Fruit fly (Drosophila melanogaster): ENCODE measurements around the gene Hmu.

Gene Hmu

dm6 chr3R:27263434-27264215 is 24.9 kb upstream of the Hmu start, which contains the start of gene woc (continued):
- TF ChIP-seq CG18011 (GFP tag; optimal IDR thresholded peaks at IDR 0.05), result peak; percentile 37
- TF ChIP-seq CG12236 (GFP tag; optimal IDR thresholded peaks at IDR 0.05), result peak; percentile 1
- peak; percentile 96 for TF ChIP-seq chinmo (GFP tag; IDR thresholded peaks at IDR 0.05; ENCODE audit: partially characterized antibody)
- TF ChIP-seq dmrt11E (tag; optimal IDR thresholded peaks at IDR 0.05), result no peak
- TF ChIP-seq CG11560 (tag; IDR thresholded peaks at IDR 0.05), result no peak
- TF ChIP-seq CG6765 (GFP tag; optimal IDR thresholded peaks at IDR 0.05), result peak; percentile 37
- peak; percentile 71 for TF ChIP-seq CG16813 (GFP tag; IDR thresholded peaks at IDR 0.05; ENCODE audit: partially characterized antibody)
- TF ChIP-seq sens (GFP tag), result peak; percentile 94
- peak; percentile 37 for TF ChIP-seq tin (GFP tag; optimal IDR thresholded peaks at IDR 0.05)
- peak; percentile 97 for TF ChIP-seq phol (tag; optimal IDR thresholded peaks at IDR 0.05)
- TF ChIP-seq CG8359 (GFP tag; optimal IDR thresholded peaks at IDR 0.05; ENCODE audit: borderline replicate concordance), result no peak
- no peak for TF ChIP-seq ac (GFP tag; optimal IDR thresholded peaks at IDR 0.05)
- no peak for TF ChIP-seq salm (tag; optimal IDR thresholded peaks at IDR 0.05)
- peak; percentile 56 for TF ChIP-seq mam (GFP tag; optimal IDR thresholded peaks at IDR 0.05)
- peak; percentile 37 for TF ChIP-seq NK7.1 (GFP tag; optimal IDR thresholded peaks at IDR 0.05)
- TF ChIP-seq CG9609 (GFP tag; optimal IDR thresholded peaks at IDR 0.05), result peak; percentile 43
- TF ChIP-seq Bteb2 (GFP tag; optimal IDR thresholded peaks at IDR 0.05), result peak; percentile 49
- peak; percentile 46 for TF ChIP-seq Bdp1 (GFP tag; optimal IDR thresholded peaks at IDR 0.05)
- peak; percentile 34; the same call in 1 of the 2 replicates for TF ChIP-seq esg (GFP tag; conservative IDR thresholded peaks at IDR 0.05)
- TF ChIP-seq Mes4 (GFP tag; optimal IDR thresholded peaks at IDR 0.05), result no peak
- peak; percentile 13 for TF ChIP-seq ttk (GFP tag; IDR thresholded peaks at IDR 0.05)
- TF ChIP-seq CG12104 (GFP tag; optimal IDR thresholded peaks at IDR 0.05), result peak; percentile 43
- TF ChIP-seq ci (GFP tag; IDR thresholded peaks at IDR 0.05), result peak; percentile 69; the same call in 2 of the 3 replicates
- TF ChIP-seq HLH3B (GFP tag; IDR thresholded peaks at IDR 0.05), result peak; percentile 52; the same call in 1 of the 2 replicates
- TF ChIP-seq CG3281 (GFP tag; optimal IDR thresholded peaks at IDR 0.05), result peak; percentile 46
- peak; percentile 43; the same call in 1 of the 2 replicates for TF ChIP-seq ssp (GFP tag; IDR thresholded peaks at IDR 0.05)
- TF ChIP-seq bcd (GFP tag; optimal IDR thresholded peaks at IDR 0.05), result peak; percentile 54
- no peak for TF ChIP-seq CG1529 (GFP tag; optimal IDR thresholded peaks at IDR 0.05)
- peak; percentile 30 for TF ChIP-seq CG10979 (tag; optimal IDR thresholded peaks at IDR 0.05)
- TF ChIP-seq CG2116 (GFP tag; optimal IDR thresholded peaks at IDR 0.05), result peak; percentile 63
- TF ChIP-seq vvl (GFP tag; IDR thresholded peaks at IDR 0.05), result peak; percentile 45
- TF ChIP-seq CG11093 (GFP tag; IDR thresholded peaks at IDR 0.05), result 0 out of 3 replicates have a peak, but pooled peaks have one; percentile 21
- TF ChIP-seq yki (optimal IDR thresholded peaks at IDR 0.05), result no peak
- peak; percentile 56 for TF ChIP-seq NC2β (GFP tag; optimal IDR thresholded peaks at IDR 0.05)
- peak; percentile 45 for TF ChIP-seq CG1602 (GFP tag; optimal IDR thresholded peaks at IDR 0.05)
- TF ChIP-seq tgo (GFP tag; IDR thresholded peaks at IDR 0.05), result peak; percentile 53
- peak; percentile 55 for TF ChIP-seq MESR4 (GFP tag; optimal IDR thresholded peaks at IDR 0.05)
- peak; percentile 70 for TF ChIP-seq Antp (GFP tag; optimal IDR thresholded peaks at IDR 0.05)
- TF ChIP-seq CG13775 (GFP tag; optimal IDR thresholded peaks at IDR 0.05), result peak; percentile 65
- TF ChIP-seq Nf-YC (tag; optimal IDR thresholded peaks at IDR 0.05), result no peak
- TF ChIP-seq eve (GFP tag; optimal IDR thresholded peaks at IDR 0.05), result peak in 1 of 2 experiments; percentile 52
- peak; percentile 50 for TF ChIP-seq pnt (GFP tag; optimal IDR thresholded peaks at IDR 0.05)
- TF ChIP-seq Neu2 (GFP tag; optimal IDR thresholded peaks at IDR 0.05; ENCODE audit: borderline replicate concordance), result no peak
- no peak for TF ChIP-seq ara (GFP tag; IDR thresholded peaks at IDR 0.05)
- peak; percentile 66 for TF ChIP-seq CG18599 (GFP tag; optimal IDR thresholded peaks at IDR 0.05)
- peak; percentile 78 for TF ChIP-seq HLH54F (GFP tag; optimal IDR thresholded peaks at IDR 0.05)
- TF ChIP-seq CG9797 (GFP tag; optimal IDR thresholded peaks at IDR 0.05), result peak; percentile 89
- TF ChIP-seq Pdp1 (GFP tag; optimal IDR thresholded peaks at IDR 0.05), result peak; percentile 48 to 51
- TF ChIP-seq Ptx1 (GFP tag; IDR thresholded peaks at IDR 0.05), result peak; percentile 50
- TF ChIP-seq lilli (GFP tag; optimal IDR thresholded peaks at IDR 0.05), result peak; percentile 79

All from whole organism, embryonic.